Worm (Caenorhabditis elegans) whole organism, early embryonic: Measurements from ENCODE around the gene gbb-1.

ENCODE experiments used
- F13C5.2 ChIP-seq: sonication (generic microtip); optimal IDR thresholded peaks from 2 replicates; lab custom pipeline; 2017; ENCODE audit warnings: mild to moderate bottlenecking, missing genetic modification characterization, inconsistent platforms, missing compliant biosample characterization
- aly-1 ChIP-seq: sonication (generic microtip); optimal IDR thresholded peaks from 2 replicates; lab custom pipeline; 2016; ENCODE audit warnings: missing genetic modification characterization, missing compliant biosample characterization
- ama-1 ChIP-seq: fragments of 150-350 bp; optimal IDR thresholded peaks from 2 replicates; lab custom pipeline; 2014
- ceh-13 ChIP-seq: fragments of 200-800 bp; sonication (Bioruptor generic); optimal IDR thresholded peaks from 2 replicates; lab custom pipeline; 2018; ENCODE audit warnings: mild to moderate bottlenecking, missing genetic modification characterization, missing compliant biosample characterization
- ets-7 ChIP-seq: sonication (generic microtip); optimal IDR thresholded peaks from 2 replicates; lab custom pipeline; 2016; ENCODE audit warnings: missing genotype, missing genetic modification characterization, missing compliant biosample characterization
- flt-1 ChIP-seq: fragments of 200-800 bp; sonication (Bioruptor generic); IDR thresholded peaks from 2 replicates; pipeline ENCODE4 v1.3.6; 2022; ENCODE audit warnings: missing genetic modification characterization, missing compliant biosample characterization
- hmbx-1 ChIP-seq: sonication (generic microtip); optimal IDR thresholded peaks from 2 replicates; lab custom pipeline; 2016; ENCODE audit warnings: mild to moderate bottlenecking, missing genetic modification characterization, missing compliant biosample characterization
- hmg-4 ChIP-seq: fragments of 200-800 bp; sonication (Bioruptor generic); optimal IDR thresholded peaks from 2 replicates; lab custom pipeline; 2018; ENCODE audit warnings: mild to moderate bottlenecking, missing genetic modification characterization, missing compliant biosample characterization
- hnd-1 ChIP-seq: sonication (generic microtip); optimal IDR thresholded peaks from 2 replicates; lab custom pipeline; 2016; ENCODE audit warnings: missing genetic modification characterization, missing compliant biosample characterization
- pes-1 ChIP-seq: fragments of 200-800 bp; sonication (Bioruptor generic); IDR thresholded peaks from 2 replicates; pipeline ENCODE4 v1.3.6; 2022; ENCODE audit warnings: missing genetic modification reagents, missing genetic modification characterization, missing compliant biosample characterization
- sea-1 ChIP-seq: fragments of 200-800 bp; sonication (Bioruptor generic); conservative IDR thresholded peaks from 2 replicates; pipeline ENCODE4 v1.3.6; 2022; ENCODE audit warnings: missing genetic modification characterization, missing compliant biosample characterization
- tbx-11 ChIP-seq: fragments of 200-800 bp; sonication (Bioruptor generic); IDR thresholded peaks from 2 replicates; pipeline ENCODE4 v1.3.6; 2022; ENCODE audit warnings: missing genetic modification characterization, missing compliant biosample characterization
- tbx-37 ChIP-seq: fragments of 200-800 bp; sonication (Bioruptor generic); conservative IDR thresholded peaks from 2 replicates; pipeline ENCODE4 v1.3.6; 2022; ENCODE audit warnings: missing genetic modification reagents, missing genetic modification characterization, missing compliant biosample characterization
- tra-4 ChIP-seq: sonication (generic microtip); optimal IDR thresholded peaks from 2 replicates; lab custom pipeline; 2017; ENCODE audit warnings: missing genetic modification characterization, missing compliant biosample characterization

DNA sequence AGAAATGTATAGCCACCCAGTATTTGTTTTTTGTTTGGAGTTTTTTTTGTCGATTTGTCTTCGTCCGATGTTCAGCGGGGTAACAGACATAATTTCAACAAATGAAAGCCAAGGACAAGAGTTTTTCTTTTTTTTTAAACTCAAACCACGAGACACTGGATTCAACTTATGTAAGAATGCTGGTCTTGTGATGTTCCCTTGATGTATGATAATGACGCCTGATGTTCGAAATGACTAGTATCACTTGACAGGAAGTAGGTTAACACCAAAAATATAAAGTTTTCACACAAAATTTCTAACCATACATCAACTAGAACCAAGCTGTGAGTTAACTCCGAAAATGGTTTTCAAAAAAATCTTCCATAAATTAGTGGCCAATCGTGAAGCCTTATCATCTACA is 12.5 kb downstream of the gbb-1 start:
- TF ChIP-seq tbx-37 (no peak), ama-1 (lab: Kevin White, UChicago) (no peak), sea-1 (GFP tag; lab: Robert Waterston, UW) (no peak), pes-1 (GFP tag; lab: Robert Waterston, UW) (no peak), tra-4 (tag; lab: Kevin White, UChicago) (no peak), ceh-13 (GFP tag; lab: Kevin White, UChicago) (no peak), hmg-4 (no peak), hmbx-1 (tag; lab: Kevin White, UChicago) (no peak), F13C5.2 (tag; lab: Kevin White, UChicago) (no peak), ets-7 (tag; lab: Kevin White, UChicago) (no peak), aly-1 (tag; lab: Kevin White, UChicago) (no peak), tbx-11 (no peak), flt-1 (GFP tag; lab: Robert Waterston, UW) (no peak), hnd-1 (tag; lab: Kevin White, UChicago) (no peak)
